Worm (Caenorhabditis elegans): ENCODE data around the gene Y39A1A.22.

DNA sequence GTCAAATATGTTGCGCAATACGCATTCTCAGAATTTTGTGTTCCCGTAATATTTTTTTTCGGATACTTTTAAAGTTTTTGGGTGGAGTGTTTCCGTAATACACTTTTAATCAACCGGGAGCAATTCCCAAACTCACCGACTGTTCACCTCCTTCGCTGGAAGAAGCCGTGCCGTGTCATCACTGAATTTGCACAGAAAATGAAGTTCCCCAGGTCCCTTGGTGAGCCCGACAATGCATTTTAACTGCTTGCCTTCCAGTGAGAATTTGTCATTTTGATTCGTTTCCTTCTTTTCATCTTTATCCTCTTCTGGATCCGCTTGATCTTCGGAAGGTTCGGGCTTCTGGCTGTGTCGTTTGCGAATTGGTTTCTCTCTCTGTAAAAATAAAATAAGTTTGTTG lies 47.6 kb upstream of the Y39A1A.22 start:
- no peak for TF ChIP-seq tra-4 (tag; optimal IDR thresholded peaks at IDR 0.05)
- no peak for TF ChIP-seq sea-1 (GFP tag; conservative IDR thresholded peaks at IDR 0.05)
- no peak for TF ChIP-seq pes-1 (GFP tag; IDR thresholded peaks at IDR 0.05)
- no peak for TF ChIP-seq hmbx-1 (tag; optimal IDR thresholded peaks at IDR 0.05)
- no peak for TF ChIP-seq ets-7 (tag; optimal IDR thresholded peaks at IDR 0.05)
- TF ChIP-seq flt-1 (GFP tag; IDR thresholded peaks at IDR 0.05): no peak
- TF ChIP-seq ceh-13 (GFP tag; optimal IDR thresholded peaks at IDR 0.05): no peak
- no peak for TF ChIP-seq F13C5.2 (tag; optimal IDR thresholded peaks at IDR 0.05)
- TF ChIP-seq hmg-4 (GFP tag; optimal IDR thresholded peaks at IDR 0.05): no peak
